Worm (Caenorhabditis elegans): Measurements from ENCODE around the gene K07F5.17.

The K07F5.17 gene

ce11 chrIV:9884257-9884656 is 42.1 kb downstream of the K07F5.17 start, which contains the start of the genes prp-18 and mccc-1 (continued):
- TF ChIP-seq ceh-82 (tag; optimal IDR thresholded peaks at IDR 0.05): peak in 1 of 3 experiments; percentile 62
- no peak for TF ChIP-seq elt-3 (tag; optimal IDR thresholded peaks at IDR 0.05)
- no peak for TF ChIP-seq mef-2 (tag; optimal IDR thresholded peaks at IDR 0.05)
- no peak for TF ChIP-seq hpl-2 (GFP tag; optimal IDR thresholded peaks at IDR 0.05)
- peak in 1 of 2 experiments; percentile 57 for TF ChIP-seq lsy-2 (tag; optimal IDR thresholded peaks at IDR 0.05)
- peak; percentile 74 for TF ChIP-seq lin-14 (GFP tag; optimal IDR thresholded peaks at IDR 0.05)
- no peak for TF ChIP-seq lir-3 (tag; optimal IDR thresholded peaks at IDR 0.05; ENCODE audit: poor library complexity)
- no peak for TF ChIP-seq tbx-2 (tag; optimal IDR thresholded peaks at IDR 0.05)
- TF ChIP-seq fkh-10 (GFP tag; optimal IDR thresholded peaks at IDR 0.05): peak; percentile 8
- no peak for TF ChIP-seq unc-30 (tag; optimal IDR thresholded peaks at IDR 0.05)
- no peak for TF ChIP-seq zag-1 (tag; optimal IDR thresholded peaks at IDR 0.05)
- TF ChIP-seq snpc-4 (tag; optimal IDR thresholded peaks at IDR 0.05): no peak
- TF ChIP-seq zip-4 (GFP tag; optimal IDR thresholded peaks at IDR 0.05): no peak
- no peak for TF ChIP-seq nhr-47 (tag; optimal IDR thresholded peaks at IDR 0.05)
- TF ChIP-seq ceh-90 (tag; optimal IDR thresholded peaks at IDR 0.05): no peak
- TF ChIP-seq nhr-76 (tag; optimal IDR thresholded peaks at IDR 0.05): no peak
- TF ChIP-seq nhr-85 (tag): peak; percentile 33
- no peak for TF ChIP-seq nhr-28 (tag; optimal IDR thresholded peaks at IDR 0.05)
- TF ChIP-seq nhr-77 (tag; optimal IDR thresholded peaks at IDR 0.05): no peak
- TF ChIP-seq Y116A8C.19 (tag; optimal IDR thresholded peaks at IDR 0.05; ENCODE audit: borderline replicate concordance): no peak
- TF ChIP-seq efl-1 (optimal IDR thresholded peaks at IDR 0.05): peak; percentile 67 to 70
- TF ChIP-seq efl-1 (GFP tag; optimal IDR thresholded peaks at IDR 0.05 in 1 of 2): peak; percentile 64 to 91
- TF ChIP-seq blmp-1 (tag; optimal IDR thresholded peaks at IDR 0.05): peak; percentile 30
- TF ChIP-seq mdl-1 (tag; optimal IDR thresholded peaks at IDR 0.05): peak in 1 of 2 experiments; percentile 16
- TF ChIP-seq lin-15B (tag; optimal IDR thresholded peaks at IDR 0.05): peak; percentile 56
- no peak for TF ChIP-seq efl-3 (GFP tag; optimal IDR thresholded peaks at IDR 0.05)
- TF ChIP-seq F16B12.6 (tag; optimal IDR thresholded peaks at IDR 0.05): no peak
- no peak for TF ChIP-seq ceh-63 (GFP tag; optimal IDR thresholded peaks at IDR 0.05)
- peak; percentile 62 for TF ChIP-seq C16A3.4 (tag; optimal IDR thresholded peaks at IDR 0.05)
- no peak for TF ChIP-seq C04F5.9 (tag; optimal IDR thresholded peaks at IDR 0.05)
- no peak for TF ChIP-seq sptf-1 (tag; optimal IDR thresholded peaks at IDR 0.05)
- TF ChIP-seq ces-1 (GFP tag; optimal IDR thresholded peaks at IDR 0.05): no peak
- TF ChIP-seq egl-27 (tag; optimal IDR thresholded peaks at IDR 0.05): no peak
- no peak for TF ChIP-seq vab-15 (tag; optimal IDR thresholded peaks at IDR 0.05)
- peak; percentile 61 for TF ChIP-seq snu-23 (GFP tag; optimal IDR thresholded peaks at IDR 0.05)
- TF ChIP-seq ztf-11 (tag; optimal IDR thresholded peaks at IDR 0.05): no peak
- TF ChIP-seq ceh-88 (GFP tag; IDR thresholded peaks at IDR 0.05): no peak
- TF ChIP-seq skn-1 (tag; optimal IDR thresholded peaks at IDR 0.05): peak; percentile 28
- peak; percentile 25; the same call in 1 of the 2 replicates for TF ChIP-seq nhr-19 (GFP tag; conservative IDR thresholded peaks at IDR 0.05)
- TF ChIP-seq rnt-1 (tag; optimal IDR thresholded peaks at IDR 0.05): peak; percentile 64
- no peak for TF ChIP-seq unc-62 (GFP tag; optimal IDR thresholded peaks at IDR 0.05)
- no peak for TF ChIP-seq nhr-84 (tag; optimal IDR thresholded peaks at IDR 0.05)

- no peak for TF ChIP-seq C16A3.4 (tag; optimal IDR thresholded peaks at IDR 0.05)
- TF ChIP-seq efl-1 (optimal IDR thresholded peaks at IDR 0.05): no peak
- peak in 1 of 2 experiments; percentile 43 for TF ChIP-seq efl-1 (GFP tag; optimal IDR thresholded peaks at IDR 0.05 in 1 of 2)
Measured at ce11 chrIV:9889857-9890256, 47.7 kb downstream of the K07F5.17 start, which contains the start of gene ttbk-3. ttbk-3 (minus strand) TSS chrIV:9889957.

ce11 chrIV:9891938-9892337 is 49.8 kb downstream of the K07F5.17 start, which contains the start of gene F32B6.4:
F32B6.4 (minus strand) TSS chrIV:9892038.
- TF ChIP-seq aha-1 (tag; optimal IDR thresholded peaks at IDR 0.05): no peak
- no peak for TF ChIP-seq Y116A8C.19 (tag; optimal IDR thresholded peaks at IDR 0.05; ENCODE audit: borderline replicate concordance)
- no peak for TF ChIP-seq nhr-90 (tag; optimal IDR thresholded peaks at IDR 0.05; ENCODE audit: poor library complexity)
- no peak for TF ChIP-seq ceh-8 (GFP tag; optimal IDR thresholded peaks at IDR 0.05)
- no peak for TF ChIP-seq xbp-1 (tag; optimal IDR thresholded peaks at IDR 0.05)
- no peak for TF ChIP-seq efl-3 (GFP tag; optimal IDR thresholded peaks at IDR 0.05)
- TF ChIP-seq snu-23 (GFP tag; optimal IDR thresholded peaks at IDR 0.05): no peak
- no peak for TF ChIP-seq lin-13 (GFP tag; optimal IDR thresholded peaks at IDR 0.05)
- no peak for TF ChIP-seq pag-3 (tag; optimal IDR thresholded peaks at IDR 0.05; ENCODE audit: borderline replicate concordance, insufficient read depth)
- no peak for TF ChIP-seq unc-98 (GFP tag; IDR thresholded peaks at IDR 0.05)
- TF ChIP-seq hlh-4 (tag; optimal IDR thresholded peaks at IDR 0.05): no peak
